Fruit fly (Drosophila melanogaster) whole organism, prepupa: ENCODE results near the gene CG43702.

Experiments used
- CG10631 ChIP-seq: fragments of 200-800 bp; sonication (Bioruptor generic); optimal IDR thresholded peaks from 2 replicates; lab custom pipeline; 2016; ENCODE audit warnings: missing biosample characterization, missing genetic modification characterization
- CG10669 ChIP-seq: fragments of 200-800 bp; sonication (Bioruptor generic); optimal IDR thresholded peaks from 3 replicates; lab custom pipeline; 2018; ENCODE audit warnings: missing biosample characterization, mild to moderate bottlenecking, missing genetic modification characterization, moderate library complexity
- CG11294 ChIP-seq: fragments of 200-800 bp; sonication (Bioruptor generic); IDR thresholded peaks from 2 replicates; pipeline ENCODE4 v1.3.6; 2022; ENCODE audit warnings: missing biosample characterization, missing genetic modification characterization
- CG11762 ChIP-seq: fragments of 200-800 bp; sonication (Bioruptor generic); optimal IDR thresholded peaks from 3 replicates; lab custom pipeline; 2016; ENCODE audit warnings: missing biosample characterization, missing genetic modification characterization; ENCODE audit not compliant: insufficient read depth
- CG11902 ChIP-seq: fragments of 200-800 bp; sonication (Bioruptor generic); optimal IDR thresholded peaks from 3 replicates; lab custom pipeline; 2016; ENCODE audit warnings: missing biosample characterization, missing genetic modification characterization
- CG15336 ChIP-seq: fragments of 200-800 bp; sonication (Bioruptor generic); IDR thresholded peaks from 2 replicates; pipeline ENCODE4 v1.3.6; 2022; ENCODE audit warnings: missing biosample characterization, missing genetic modification characterization
- CG1621 ChIP-seq: fragments of 200-800 bp; sonication (Bioruptor generic); optimal IDR thresholded peaks from 3 replicates; lab custom pipeline; 2018; ENCODE audit warnings: missing biosample characterization, mild to moderate bottlenecking, missing genetic modification characterization
- CG3032 ChIP-seq: fragments of 200-800 bp; optimal IDR thresholded peaks from 2 replicates; lab custom pipeline; 2019; ENCODE audit warnings: missing biosample characterization, mild to moderate bottlenecking, missing genetic modification characterization, moderate library complexity
- CG31627 ChIP-seq: fragments of 200-800 bp; sonication (Bioruptor generic); optimal IDR thresholded peaks from 3 replicates; lab custom pipeline; 2016; ENCODE audit warnings: missing biosample characterization, missing genetic modification characterization
- CG32006 ChIP-seq: fragments of 200-800 bp; sonication (Bioruptor generic); optimal IDR thresholded peaks from 3 replicates; lab custom pipeline; 2017; ENCODE audit warnings: missing biosample characterization, mild to moderate bottlenecking, missing genetic modification characterization
- CG34406 ChIP-seq: fragments of 200-800 bp; sonication (Bioruptor generic); optimal IDR thresholded peaks from 3 replicates; lab custom pipeline; 2016; ENCODE audit warnings: missing biosample characterization, missing genetic modification characterization
- CG3919 ChIP-seq: fragments of 200-800 bp; sonication (Bioruptor generic); optimal IDR thresholded peaks from 3 replicates; lab custom pipeline; 2016; ENCODE audit warnings: missing biosample characterization, missing genetic modification characterization
- CG6792 ChIP-seq: fragments of 200-800 bp; sonication (Bioruptor generic); optimal IDR thresholded peaks from 3 replicates; lab custom pipeline; 2016; ENCODE audit warnings: missing biosample characterization, missing genetic modification characterization
- CG6854 ChIP-seq: fragments of 200-800 bp; sonication (Bioruptor generic); optimal IDR thresholded peaks from 2 replicates; lab custom pipeline; 2017; ENCODE audit warnings: missing biosample characterization, mild to moderate bottlenecking, missing genetic modification characterization
- CG7368 ChIP-seq: fragments of 200-800 bp; sonication (Bioruptor generic); optimal IDR thresholded peaks from 3 replicates; lab custom pipeline; 2016; ENCODE audit warnings: missing biosample characterization, missing genetic modification characterization
- CG8119 ChIP-seq: fragments of 200-800 bp; sonication (Bioruptor generic); IDR thresholded peaks from 3 replicates; pipeline ENCODE4 v1.3.6; 2022; ENCODE audit warnings: missing biosample characterization, missing genetic modification characterization
- CG8319 ChIP-seq: fragments of 200-800 bp; sonication (Bioruptor generic); optimal IDR thresholded peaks from 3 replicates; lab custom pipeline; 2016; ENCODE audit warnings: missing biosample characterization, missing genetic modification characterization
- CG8632 ChIP-seq: fragments of 200-800 bp; sonication (Bioruptor generic); optimal IDR thresholded peaks from 3 replicates; lab custom pipeline; 2016; ENCODE audit warnings: missing biosample characterization, missing genetic modification characterization
- CG9139 ChIP-seq: fragments of 200-800 bp; sonication (Bioruptor generic); optimal IDR thresholded peaks from 3 replicates; lab custom pipeline; 2017; ENCODE audit warnings: missing biosample characterization, mild to moderate bottlenecking, missing genetic modification characterization
- Eip75B ChIP-seq: fragments of 200-800 bp; sonication (Bioruptor generic); optimal IDR thresholded peaks from 3 replicates; lab custom pipeline; 2016; ENCODE audit warnings: missing biosample characterization, missing genetic modification characterization
- Eip78C ChIP-seq: fragments of 200-800 bp; sonication (Bioruptor generic); peaks from one replicate; lab custom pipeline; 2016; ENCODE audit warnings: missing biosample characterization, missing genetic modification characterization
- Eip93F ChIP-seq: fragments of 200-800 bp; sonication (Bioruptor generic); optimal IDR thresholded peaks from 2 replicates; lab custom pipeline; 2016; ENCODE audit warnings: missing biosample characterization, mild to moderate bottlenecking, missing genetic modification characterization
- Ets21C ChIP-seq: fragments of 200-800 bp; sonication (Bioruptor generic); optimal IDR thresholded peaks from 3 replicates; lab custom pipeline; 2016; ENCODE audit warnings: missing biosample characterization, missing genetic modification characterization
- Ets96B ChIP-seq: fragments of 200-800 bp; optimal IDR thresholded peaks from 2 replicates; lab custom pipeline; 2019; ENCODE audit warnings: missing biosample characterization, mild to moderate bottlenecking, missing genetic modification characterization, moderate library complexity
- Gug ChIP-seq: fragments of 200-800 bp; sonication (Bioruptor generic); IDR thresholded peaks from 2 replicates; pipeline ENCODE4 v1.3.6; 2022; ENCODE audit warnings: missing biosample characterization, missing genetic modification characterization
- Hr38 ChIP-seq: sonication (Bioruptor generic); optimal IDR thresholded peaks from 2 replicates; lab custom pipeline; 2016; ENCODE audit warnings: missing biosample characterization, missing genetic modification characterization
- Hr39 ChIP-seq: fragments of 200-800 bp; sonication (Bioruptor generic); optimal IDR thresholded peaks from 2 replicates; lab custom pipeline; 2016; ENCODE audit warnings: missing biosample characterization, missing genetic modification characterization
- Hr4 ChIP-seq: fragments of 200-800 bp; sonication (Bioruptor generic); optimal IDR thresholded peaks from 3 replicates; lab custom pipeline; 2016; ENCODE audit warnings: missing biosample characterization, missing genetic modification characterization
- Lpt ChIP-seq: fragments of 200-800 bp; sonication (Bioruptor generic); optimal IDR thresholded peaks from 3 replicates; lab custom pipeline; 2016; ENCODE audit warnings: missing biosample characterization, missing genetic modification characterization
- Met ChIP-seq: fragments of 200-800 bp; sonication (Bioruptor generic); optimal IDR thresholded peaks from 3 replicates; lab custom pipeline; 2016; ENCODE audit warnings: missing biosample characterization, missing genetic modification characterization
- OdsH ChIP-seq: fragments of 200-800 bp; sonication (Bioruptor generic); optimal IDR thresholded peaks from 3 replicates; lab custom pipeline; 2016; ENCODE audit warnings: missing biosample characterization, missing genetic modification characterization
- Smox ChIP-seq: fragments of 200-800 bp; sonication (Bioruptor generic); optimal IDR thresholded peaks from 3 replicates; lab custom pipeline; 2016; ENCODE audit warnings: missing biosample characterization, missing genetic modification characterization
- Sox102F ChIP-seq: fragments of 200-800 bp; sonication (Bioruptor generic); optimal IDR thresholded peaks from 2 replicates; lab custom pipeline; 2016; ENCODE audit warnings: missing biosample characterization, mild to moderate bottlenecking, missing genetic modification characterization
- Sox14 ChIP-seq: fragments of 200-800 bp; sonication (Bioruptor generic); optimal IDR thresholded peaks from 3 replicates; lab custom pipeline; 2016; ENCODE audit warnings: missing biosample characterization, missing genetic modification characterization
- Sox15 ChIP-seq: fragments of 200-800 bp; sonication (Bioruptor generic); optimal IDR thresholded peaks from 3 replicates; lab custom pipeline; 2016; ENCODE audit warnings: missing biosample characterization, missing genetic modification characterization
- achi ChIP-seq: fragments of 200-800 bp; sonication (Bioruptor generic); optimal IDR thresholded peaks from 3 replicates; lab custom pipeline; 2016; ENCODE audit warnings: missing biosample characterization, missing genetic modification characterization
- acj6 ChIP-seq: fragments of 200-800 bp; sonication (Bioruptor generic); optimal IDR thresholded peaks from 3 replicates; lab custom pipeline; 2016; ENCODE audit warnings: missing biosample characterization, missing genetic modification characterization
- dac ChIP-seq: fragments of 200-800 bp; sonication (Bioruptor generic); optimal IDR thresholded peaks from 2 replicates; lab custom pipeline; 2017; ENCODE audit warnings: missing biosample characterization, mild to moderate bottlenecking, missing genetic modification characterization
- dsx ChIP-seq: fragments of 200-800 bp; optimal IDR thresholded peaks from 3 replicates; lab custom pipeline; 2019; ENCODE audit warnings: missing biosample characterization, mild to moderate bottlenecking, missing genetic modification characterization, moderate library complexity; ENCODE audit not compliant: poor library complexity, severe bottlenecking
- eg ChIP-seq: fragments of 200-800 bp; sonication (Bioruptor generic); IDR thresholded peaks from 3 replicates; pipeline ENCODE4 v1.3.6; 2022; ENCODE audit warnings: missing biosample characterization, missing genetic modification characterization
- esn ChIP-seq: fragments of 200-800 bp; sonication (Bioruptor generic); optimal IDR thresholded peaks from 2 replicates; lab custom pipeline; 2016; ENCODE audit warnings: missing biosample characterization, mild to moderate bottlenecking, missing genetic modification characterization, moderate library complexity
- fd59A ChIP-seq: fragments of 200-800 bp; sonication (Bioruptor generic); optimal IDR thresholded peaks from 2 replicates; lab custom pipeline; 2017; ENCODE audit warnings: missing biosample characterization, mild to moderate bottlenecking, missing genetic modification characterization, missing genetic modification reagents
- fd85E ChIP-seq: fragments of 200-800 bp; sonication (Bioruptor generic); optimal IDR thresholded peaks from 3 replicates; lab custom pipeline; 2016; ENCODE audit warnings: missing biosample characterization, missing genetic modification characterization
- fkh ChIP-seq: fragments of 200-800 bp; sonication (Bioruptor generic); optimal IDR thresholded peaks from 3 replicates; lab custom pipeline; 2017; ENCODE audit warnings: missing biosample characterization, mild to moderate bottlenecking, missing genetic modification characterization, moderate library complexity
- lz ChIP-seq: fragments of 200-800 bp; sonication (Bioruptor generic); optimal IDR thresholded peaks from 3 replicates; lab custom pipeline; 2016; ENCODE audit warnings: missing biosample characterization, missing genetic modification characterization
- net ChIP-seq: fragments of 200-800 bp; sonication (Bioruptor generic); optimal IDR thresholded peaks from 3 replicates; lab custom pipeline; 2016; ENCODE audit warnings: missing biosample characterization, missing genetic modification characterization
- salr ChIP-seq, 2 experiments: fragments of 200-800 bp; sonication (Bioruptor generic); optimal IDR thresholded peaks; 3 replicates each; lab custom pipeline; 2016 to 2018; ENCODE audit warnings: missing biosample characterization in 2 of 2, missing genetic modification characterization in 2 of 2, mild to moderate bottlenecking in 1 of 2
- spab ChIP-seq: fragments of 200-800 bp; sonication (Bioruptor generic); optimal IDR thresholded peaks from 2 replicates; lab custom pipeline; 2017; ENCODE audit warnings: missing biosample characterization, mild to moderate bottlenecking, missing genetic modification characterization, missing genetic modification reagents
- ss ChIP-seq, 2 experiments: fragments of 200-800 bp; sonication (Bioruptor generic); optimal IDR thresholded peaks; 2 replicates in 1 of 2; 3 replicates in 1 of 2; lab custom pipeline; 2017 to 2018; ENCODE audit warnings: mild to moderate bottlenecking in 2 of 2, missing biosample characterization in 2 of 2, missing genetic modification characterization in 2 of 2, moderate library complexity in 1 of 2
- svp ChIP-seq: fragments of 200-800 bp; sonication (Bioruptor generic); peaks from one replicate; lab custom pipeline; 2016; ENCODE audit warnings: missing biosample characterization, missing genetic modification characterization
- vri ChIP-seq: fragments of 200-800 bp; sonication (Bioruptor generic); optimal IDR thresholded peaks from 3 replicates; lab custom pipeline; 2016; ENCODE audit warnings: missing biosample characterization, mild to moderate bottlenecking, missing genetic modification characterization

CG43702 gene

DNA sequence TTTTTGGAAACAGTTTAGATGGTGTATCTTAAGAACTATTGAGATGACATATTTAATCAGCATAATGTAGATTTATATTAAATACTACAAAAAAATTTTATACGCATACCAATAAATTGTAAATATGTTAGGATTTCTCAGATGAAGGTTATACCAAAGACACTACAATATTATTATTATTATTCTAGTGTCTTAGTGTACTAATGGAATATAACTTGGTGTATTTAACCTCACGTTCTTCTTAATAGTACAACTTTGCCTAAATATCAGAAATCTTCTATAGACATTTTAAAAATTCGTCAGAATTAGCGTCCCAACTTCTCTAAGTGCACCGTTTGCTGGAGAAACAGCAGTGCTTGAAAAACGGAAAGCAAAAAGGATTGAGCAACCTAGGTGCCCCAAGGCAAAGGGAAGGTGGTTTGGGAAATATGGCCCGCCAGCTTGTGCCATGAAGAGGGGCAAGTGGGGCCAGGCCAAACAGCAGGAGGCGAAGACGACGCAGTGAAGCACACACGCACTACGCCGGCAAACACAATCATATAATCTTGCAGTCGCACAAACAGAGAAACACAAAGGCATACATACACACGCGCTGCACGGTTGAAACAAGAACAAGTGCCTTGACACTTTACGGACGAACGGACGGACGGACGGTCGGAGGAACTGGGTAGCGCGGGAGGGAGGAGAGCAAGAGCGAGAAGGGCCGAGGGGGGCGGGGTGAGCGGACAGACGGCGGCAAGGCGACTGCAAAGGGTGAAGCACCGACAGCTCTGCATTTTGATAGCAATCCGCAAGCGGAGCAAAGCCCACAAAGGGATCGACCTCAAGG lies 45.3 kb upstream of the CG43702 start:
- TF ChIP-seq CG11294 (GFP tag; lab: Robert Waterston, UW) (no peak), Hr39 (GFP tag; lab: Kevin White, UChicago) (peak; percentile 0), Smox (GFP tag; lab: Kevin White, UChicago) (peak; percentile 56), CG7368 (no peak), Sox102F (GFP tag; lab: Kevin White, UChicago) (peak; percentile 4), CG1621 (tag; lab: Kevin White, UChicago) (no peak), eg (no peak), OdsH (GFP tag; lab: Kevin White, UChicago) (peak; percentile 47), Ets21C (GFP tag; lab: Kevin White, UChicago) (no peak), fd59A (GFP tag; lab: Kevin White, UChicago) (peak; percentile 51), fd85E (no peak), CG11902 (GFP tag; lab: Kevin White, UChicago) (peak; percentile 28), Eip78C (GFP tag; lab: Kevin White, UChicago) (peak; percentile 99), CG6792 (GFP tag; lab: Kevin White, UChicago) (peak; percentile 39), CG8632 (GFP tag; lab: Kevin White, UChicago) (peak; percentile 55), CG15336 (no peak), CG11762 (GFP tag; lab: Kevin White, UChicago) (no peak), CG10631 (GFP tag; lab: Kevin White, UChicago) (peak; percentile 83), achi (GFP tag; lab: Kevin White, UChicago) (peak; percentile 50), CG9139 (GFP tag; lab: Kevin White, UChicago) (no peak), Hr4 (GFP tag; lab: Kevin White, UChicago) (peak; percentile 25), Ets96B (peak; percentile 80), dac (GFP tag; lab: Kevin White, UChicago) (no peak), Met (GFP tag; lab: Kevin White, UChicago) (peak; percentile 49), CG32006 (peak; percentile 36), Lpt (no peak), CG8319 (GFP tag; lab: Kevin White, UChicago) (peak; percentile 31), Eip75B (GFP tag; lab: Kevin White, UChicago) (peak; percentile 27), CG34406 (GFP tag; lab: Kevin White, UChicago) (peak; percentile 53), ss (GFP tag; optimal IDR thresholded peaks at IDR 0.05; lab: Kevin White, UChicago) (no peak), CG10669 (GFP tag; lab: Kevin White, UChicago) (peak; percentile 80), dsx (GFP tag; lab: Kevin White, UChicago) (peak; percentile 47), CG31627 (GFP tag; lab: Kevin White, UChicago) (no peak), CG6854 (GFP tag; lab: Kevin White, UChicago) (no peak), acj6 (peak; percentile 65), Sox15 (peak; percentile 31), spab (peak; percentile 79), Gug (GFP tag; lab: Robert Waterston, UW) (no peak), CG3919 (GFP tag; lab: Kevin White, UChicago) (peak; percentile 66), Hr38 (GFP tag; lab: Kevin White, UChicago) (no peak), vri (GFP tag; lab: Kevin White, UChicago) (no peak), salr (GFP tag; optimal IDR thresholded peaks at IDR 0.05; lab: Kevin White, UChicago) (peak; percentile 1 to 80), fkh (GFP tag; lab: Kevin White, UChicago) (peak; percentile 59), Sox14 (GFP tag; lab: Kevin White, UChicago) (no peak), CG8119 (GFP tag; lab: Robert Waterston, UW) (no peak), net (GFP tag; lab: Kevin White, UChicago) (peak; percentile 34), Eip93F (no peak), lz (GFP tag; lab: Kevin White, UChicago) (peak; percentile 59), CG3032 (tag; lab: Kevin White, UChicago) (peak; percentile 77), esn (GFP tag; lab: Kevin White, UChicago) (peak; percentile 80), svp (GFP tag; lab: Kevin White, UChicago) (peak; percentile 69)
